Fruit fly (Drosophila melanogaster) whole organism, embryonic: Measurements from ENCODE around the gene Pxd.

Experiments
- CG10209 ChIP-seq: fragments of 200-800 bp; sonication (Bioruptor generic); optimal IDR thresholded peaks from 3 replicates; lab custom pipeline; 2017; ENCODE audit warnings: missing biosample characterization, mild to moderate bottlenecking, missing genetic modification characterization, missing genetic modification reagents
- CG1024 ChIP-seq: fragments of 200-800 bp; sonication (Bioruptor generic); IDR thresholded peaks from 2 replicates; pipeline ENCODE4 v1.3.6; 2022; ENCODE audit warnings: missing biosample characterization, missing genetic modification characterization
- CG10979 ChIP-seq: fragments of 200-800 bp; sonication (Bioruptor generic); optimal IDR thresholded peaks from 2 replicates; lab custom pipeline; 2018; ENCODE audit warnings: missing biosample characterization, mild to moderate bottlenecking, missing genetic modification characterization, moderate library complexity
- CG11456 ChIP-seq: fragments of 200-800 bp; sonication (Bioruptor generic); IDR thresholded peaks from 3 replicates; pipeline ENCODE4 v1.3.6; 2022; ENCODE audit warnings: missing biosample characterization, missing genetic modification characterization
- CG11695 ChIP-seq: fragments of 200-800 bp; sonication (Bioruptor generic); IDR thresholded peaks from 3 replicates; pipeline ENCODE4 v1.3.6; 2022; ENCODE audit warnings: missing biosample characterization, missing genetic modification characterization
- CG1233 ChIP-seq: fragments of 200-800 bp; sonication (Bioruptor generic); optimal IDR thresholded peaks from 4 replicates; lab custom pipeline; 2018; ENCODE audit warnings: missing biosample characterization, mild to moderate bottlenecking, missing genetic modification characterization
- CG13296 ChIP-seq: fragments of 200-800 bp; sonication (Bioruptor generic); optimal IDR thresholded peaks from 3 replicates; lab custom pipeline; 2018; ENCODE audit warnings: missing biosample characterization, mild to moderate bottlenecking, missing genetic modification characterization
- CG14050 ChIP-seq: fragments of 200-800 bp; sonication (Bioruptor generic); IDR thresholded peaks from 3 replicates; pipeline ENCODE4 v1.3.6; 2022; ENCODE audit warnings: missing biosample characterization, missing genetic modification characterization
- CG14667 ChIP-seq: fragments of 200-800 bp; sonication (Bioruptor generic); IDR thresholded peaks from 2 replicates; pipeline ENCODE4 v1.3.6; 2022; ENCODE audit warnings: missing biosample characterization, missing genetic modification characterization
- CG14860 ChIP-seq: fragments of 200-800 bp; sonication (Bioruptor generic); IDR thresholded peaks from 3 replicates; pipeline ENCODE4 v1.3.6; 2022; ENCODE audit warnings: missing biosample characterization, missing genetic modification characterization; ENCODE audit not compliant: partially characterized antibody
- CG15011 ChIP-seq: fragments of 200-800 bp; sonication (Bioruptor generic); optimal IDR thresholded peaks from 3 replicates; lab custom pipeline; 2018; ENCODE audit warnings: missing biosample characterization, mild to moderate bottlenecking, missing genetic modification characterization
- CG17802 ChIP-seq: fragments of 200-800 bp; sonication (Bioruptor generic); optimal IDR thresholded peaks from 2 replicates; lab custom pipeline; 2018; ENCODE audit warnings: missing biosample characterization, mild to moderate bottlenecking, missing genetic modification characterization, moderate library complexity
- CG1832 ChIP-seq: fragments of 200-800 bp; sonication (Bioruptor generic); optimal IDR thresholded peaks from 2 replicates; lab custom pipeline; 2017; ENCODE audit warnings: missing biosample characterization, mild to moderate bottlenecking, missing genetic modification characterization, inconsistent platforms
- CG2875 ChIP-seq: fragments of 200-800 bp; sonication (Bioruptor generic); optimal IDR thresholded peaks from 2 replicates; lab custom pipeline; 2017; ENCODE audit warnings: missing biosample characterization, mild to moderate bottlenecking, missing genetic modification characterization, missing genetic modification reagents
- CG2889 ChIP-seq: fragments of 200-800 bp; sonication (Bioruptor generic); IDR thresholded peaks from 3 replicates; pipeline ENCODE4 v1.3.6; 2022; ENCODE audit warnings: missing biosample characterization, missing genetic modification characterization
- CG32767 ChIP-seq: fragments of 200-800 bp; sonication (Bioruptor generic); IDR thresholded peaks from 2 replicates; pipeline ENCODE4 v1.3.6; 2022; ENCODE audit warnings: missing biosample characterization, missing genetic modification characterization
- CG33557 ChIP-seq: fragments of 200-800 bp; sonication (Bioruptor generic); optimal IDR thresholded peaks from 2 replicates; lab custom pipeline; 2019; ENCODE audit warnings: missing biosample characterization, mild to moderate bottlenecking, missing genetic modification characterization, moderate library complexity
- CG3407 ChIP-seq: fragments of 200-800 bp; sonication (Bioruptor generic); optimal IDR thresholded peaks from 2 replicates; lab custom pipeline; 2018; ENCODE audit warnings: missing biosample characterization, mild to moderate bottlenecking, missing genetic modification characterization
- CG4707 ChIP-seq: fragments of 200-800 bp; sonication (Bioruptor generic); optimal IDR thresholded peaks from 2 replicates; lab custom pipeline; 2018; ENCODE audit warnings: missing biosample characterization, mild to moderate bottlenecking, missing genetic modification characterization, moderate library complexity
- CG5180 ChIP-seq: fragments of 200-800 bp; sonication (Bioruptor generic); optimal IDR thresholded peaks from 3 replicates; lab custom pipeline; 2017; ENCODE audit warnings: missing biosample characterization, missing genetic modification characterization, mild to moderate bottlenecking, moderate library complexity, missing genetic modification reagents
- CG6272 ChIP-seq: fragments of 200-800 bp; sonication (Bioruptor generic); IDR thresholded peaks from 2 replicates; pipeline ENCODE4 v1.3.6; 2022; ENCODE audit warnings: missing biosample characterization, missing genetic modification characterization
- CG6689 ChIP-seq: fragments of 200-800 bp; sonication (Bioruptor generic); IDR thresholded peaks from 2 replicates; pipeline ENCODE4 v1.3.6; 2022; ENCODE audit warnings: missing biosample characterization, missing genetic modification characterization
- D19B ChIP-seq: fragments of 200-800 bp; sonication (Bioruptor generic); optimal IDR thresholded peaks from 2 replicates; lab custom pipeline; 2017; ENCODE audit warnings: missing biosample characterization, mild to moderate bottlenecking, missing genetic modification characterization
- Eip74EF ChIP-seq, 2 experiments: fragments of 200-800 bp in 1 of 2; fragments of >200 bp in 1 of 2; sonication (Bioruptor generic) in 1 of 2; optimal IDR thresholded peaks; 2 replicates each; lab custom pipeline; 2017 to 2019; ENCODE audit warnings: missing biosample characterization in 2 of 2, missing genetic modification characterization in 2 of 2, mild to moderate bottlenecking in 1 of 2, moderate library complexity in 1 of 2
- Hand ChIP-seq: fragments of 200-800 bp; sonication (Bioruptor generic); optimal IDR thresholded peaks from 2 replicates; lab custom pipeline; 2017; ENCODE audit warnings: mild to moderate bottlenecking, missing biosample characterization, missing genetic modification reagents, missing genetic modification characterization
- Myb ChIP-seq: fragments of 200-800 bp; sonication (Bioruptor generic); optimal IDR thresholded peaks from 2 replicates; lab custom pipeline; 2016; ENCODE audit warnings: missing biosample characterization, missing genetic modification characterization
- Ravus ChIP-seq: fragments of 200-800 bp; sonication (Bioruptor generic); IDR thresholded peaks from 2 replicates; pipeline ENCODE4 v1.3.6; 2022; ENCODE audit warnings: missing biosample characterization, missing genetic modification characterization
- Sry-β ChIP-seq: fragments of 200-800 bp; sonication (Bioruptor generic); optimal IDR thresholded peaks from 2 replicates; lab custom pipeline; 2018; ENCODE audit warnings: missing biosample characterization, mild to moderate bottlenecking, missing genetic modification characterization, moderate library complexity
- bowl ChIP-seq: fragments of 200-800 bp; sonication (Bioruptor generic); IDR thresholded peaks from 2 replicates; pipeline ENCODE4 v1.3.6; 2022; ENCODE audit warnings: missing biosample characterization, missing genetic modification characterization
- br ChIP-seq: fragments of >200 bp; optimal IDR thresholded peaks from 2 replicates; lab custom pipeline; 2017
- bsh ChIP-seq, 2 experiments: fragments of 200-800 bp; sonication (Bioruptor generic); optimal IDR thresholded peaks; 2 replicates each; lab custom pipeline; 2017 to 2018; ENCODE audit warnings: mild to moderate bottlenecking in 2 of 2, missing biosample characterization in 2 of 2, missing genetic modification characterization in 2 of 2, moderate library complexity in 1 of 2
- btn ChIP-seq: fragments of 200-800 bp; sonication (Bioruptor generic); optimal IDR thresholded peaks from 2 replicates; lab custom pipeline; 2016; ENCODE audit warnings: missing biosample characterization, missing genetic modification characterization
- cg ChIP-seq: fragments of 200-800 bp; sonication (Bioruptor generic); optimal IDR thresholded peaks from 3 replicates; lab custom pipeline; 2019; ENCODE audit warnings: missing biosample characterization, mild to moderate bottlenecking, missing genetic modification characterization, moderate library complexity
- lov ChIP-seq, 2 experiments: fragments of 200-800 bp in 1 of 2; fragments of >200 bp in 1 of 2; sonication (Bioruptor generic) in 1 of 2; IDR thresholded peaks in 1 of 2; optimal IDR thresholded peaks in 1 of 2; 2 replicates in 1 of 2; 3 replicates in 1 of 2; pipeline versions ENCODE4 v1.3.6 to Lab custom; 2017 to 2022; ENCODE audit warnings: missing biosample characterization in 1 of 2, missing genetic modification characterization in 1 of 2
- luna ChIP-seq: fragments of 200-800 bp; sonication (Bioruptor generic); optimal IDR thresholded peaks from 2 replicates; lab custom pipeline; 2016; ENCODE audit warnings: missing biosample characterization, missing genetic modification characterization
- pho ChIP-seq: fragments of 200-800 bp; sonication (Bioruptor generic); optimal IDR thresholded peaks from 2 replicates; lab custom pipeline; 2016; ENCODE audit warnings: missing biosample characterization, missing genetic modification characterization
- repo ChIP-seq: fragments of 200-800 bp; sonication (Bioruptor generic); optimal IDR thresholded peaks from 2 replicates; lab custom pipeline; 2016; ENCODE audit warnings: missing biosample characterization, missing genetic modification characterization
- sqz ChIP-seq: fragments of 200-800 bp; sonication (Bioruptor generic); optimal IDR thresholded peaks from 3 replicates; lab custom pipeline; 2018; ENCODE audit warnings: missing biosample characterization, mild to moderate bottlenecking, missing genetic modification characterization
- sug ChIP-seq: fragments of 200-800 bp; optimal IDR thresholded peaks from 2 replicates; lab custom pipeline; 2019; ENCODE audit warnings: missing biosample characterization, mild to moderate bottlenecking, missing genetic modification characterization, moderate library complexity
- toy ChIP-seq: fragments of 200-800 bp; sonication (Bioruptor generic); IDR thresholded peaks from 2 replicates; pipeline ENCODE4 v1.3.6; 2022; ENCODE audit warnings: missing biosample characterization, missing genetic modification characterization
- trem ChIP-seq: fragments of 200-800 bp; optimal IDR thresholded peaks from 3 replicates; lab custom pipeline; 2019; ENCODE audit warnings: missing biosample characterization, mild to moderate bottlenecking, missing genetic modification characterization, moderate library complexity
- z ChIP-seq: fragments of 200-800 bp; sonication (Bioruptor generic); IDR thresholded peaks from 3 replicates; pipeline ENCODE4 v1.3.6; 2022; ENCODE audit warnings: missing biosample characterization, missing genetic modification characterization

The Pxd gene

dm6 chr3R:17052465-17053149 lies 38.2 kb downstream of the Pxd start (continued):
- no peak for TF ChIP-seq CG1024
- TF ChIP-seq CG6689 (GFP tag; lab: Robert Waterston, UW): 0 out of 2 replicates have a peak, but pooled peaks have one; percentile 33
- TF ChIP-seq cg: peak; percentile 60
- TF ChIP-seq bsh (GFP tag; optimal IDR thresholded peaks at IDR 0.05; lab: Kevin White, UChicago): peak; percentile 43 to 81
- no peak for TF ChIP-seq CG11456 (GFP tag; lab: Robert Waterston, UW)
- TF ChIP-seq CG17802 (tag; lab: Kevin White, UChicago): no peak
- TF ChIP-seq CG14667 (GFP tag; lab: Robert Waterston, UW): no peak
- TF ChIP-seq CG1832 (GFP tag; lab: Kevin White, UChicago): no peak
- peak; percentile 89 for TF ChIP-seq CG33557 (GFP tag; lab: Kevin White, UChicago)
- no peak for TF ChIP-seq Ravus
- peak; percentile 49 for TF ChIP-seq CG10209 (GFP tag; lab: Kevin White, UChicago)
- no peak for TF ChIP-seq CG13296 (GFP tag; lab: Kevin White, UChicago)
- TF ChIP-seq CG14860 (GFP tag; lab: Robert Waterston, UW): no peak
- no peak for TF ChIP-seq luna (GFP tag; lab: Kevin White, UChicago)
- peak; percentile 84 for TF ChIP-seq CG10979 (tag; lab: Kevin White, UChicago)
- TF ChIP-seq lov (optimal IDR thresholded peaks at IDR 0.05; lab: Kevin White, UChicago): no peak
- TF ChIP-seq lov (GFP tag; IDR thresholded peaks at IDR 0.05; lab: Robert Waterston, UW): 0 out of 3 replicates have a peak, but pooled peaks have one; percentile 69
- no peak for TF ChIP-seq btn (GFP tag; lab: Kevin White, UChicago)
- no peak for TF ChIP-seq CG4707 (GFP tag; lab: Kevin White, UChicago)
- 0 out of 3 replicates have a peak, but pooled peaks have one; percentile 7 for TF ChIP-seq z (GFP tag; lab: Robert Waterston, UW)
- no peak for TF ChIP-seq repo (GFP tag; lab: Kevin White, UChicago)
- peak; percentile 52 for TF ChIP-seq trem (tag; lab: Kevin White, UChicago)
- TF ChIP-seq CG1233 (GFP tag; lab: Kevin White, UChicago): peak; percentile 56
- peak; percentile 5 for TF ChIP-seq sqz (GFP tag; lab: Kevin White, UChicago)
- peak; percentile 18; the same call in 1 of the 3 replicates for TF ChIP-seq CG11695 (GFP tag; lab: Robert Waterston, UW)
- TF ChIP-seq D19B: no peak
- peak; percentile 0 for TF ChIP-seq CG15011 (GFP tag; lab: Kevin White, UChicago)
- TF ChIP-seq br: no peak
- TF ChIP-seq CG2875 (GFP tag; lab: Kevin White, UChicago): peak; percentile 6
- TF ChIP-seq CG3407 (GFP tag; lab: Kevin White, UChicago): peak; percentile 8
- TF ChIP-seq bowl (GFP tag; lab: Robert Waterston, UW): no peak
- TF ChIP-seq toy (GFP tag; lab: Robert Waterston, UW): no peak
- TF ChIP-seq Sry-β (GFP tag; lab: Kevin White, UChicago): no peak
- no peak for TF ChIP-seq CG5180 (GFP tag; lab: Kevin White, UChicago)
- no peak for TF ChIP-seq Hand (GFP tag; lab: Kevin White, UChicago)
- TF ChIP-seq CG32767 (GFP tag; lab: Robert Waterston, UW): no peak
- TF ChIP-seq CG6272 (GFP tag; lab: Robert Waterston, UW): no peak
- no peak for TF ChIP-seq sug (tag; lab: Kevin White, UChicago)
- no peak for TF ChIP-seq CG2889
- no peak for TF ChIP-seq CG14050 (GFP tag; lab: Robert Waterston, UW)
- no peak for TF ChIP-seq Myb (GFP tag; lab: Kevin White, UChicago)
- no peak for TF ChIP-seq pho
- TF ChIP-seq Eip74EF (GFP tag; optimal IDR thresholded peaks at IDR 0.05; lab: Kevin White, UChicago): no peak
